Worm (Caenorhabditis elegans) whole organism, mixed stage, embryonic: ENCODE results near the gene T21C9.6.

Source experiments
- ceh-39 ChIP-seq: fragments of 150-350 bp; optimal IDR thresholded peaks from 2 replicates; lab custom pipeline; 2014; ENCODE audit warnings: missing biosample characterization, missing genetic modification characterization
- ceh-83 ChIP-seq: fragments of 200-800 bp; sonication (Bioruptor generic); optimal IDR thresholded peaks from 2 replicates; lab custom pipeline; 2018; ENCODE audit warnings: mild to moderate bottlenecking, missing genetic modification characterization, missing compliant biosample characterization
- drap-1 ChIP-seq: fragments of 200-800 bp; sonication (Bioruptor generic); optimal IDR thresholded peaks from 3 replicates; lab custom pipeline; 2018; ENCODE audit warnings: mild to moderate bottlenecking, missing genetic modification characterization, missing compliant biosample characterization
- elt-1 ChIP-seq: sonication (generic microtip); optimal IDR thresholded peaks from 2 replicates; lab custom pipeline; 2017; ENCODE audit warnings: missing genetic modification characterization, mild to moderate bottlenecking, missing compliant biosample characterization, antibody characterized with exemption, moderate library complexity, borderline replicate concordance; ENCODE audit not compliant: insufficient read depth
- nhr-28 ChIP-seq: fragments of 150-350 bp; optimal IDR thresholded peaks from 2 replicates; lab custom pipeline; 2014; ENCODE audit warnings: missing biosample characterization, missing genetic modification characterization
- nhr-76 ChIP-seq: sonication (generic microtip); optimal IDR thresholded peaks from 2 replicates; lab custom pipeline; 2017; ENCODE audit warnings: missing biosample characterization, missing genetic modification characterization
- pha-4 ChIP-seq: fragments of 150-350 bp; optimal IDR thresholded peaks from 2 replicates; lab custom pipeline; 2018; ENCODE audit warnings: missing biosample characterization, missing genetic modification reagents, missing genetic modification characterization
- snpc-4 ChIP-seq: fragments of 150-350 bp; optimal IDR thresholded peaks from 2 replicates; lab custom pipeline; 2014; ENCODE audit warnings: missing biosample characterization, missing genetic modification characterization
- sptf-1 ChIP-seq: sonication (generic microtip); optimal IDR thresholded peaks from 2 replicates; lab custom pipeline; 2017; ENCODE audit warnings: mild to moderate bottlenecking, missing genetic modification characterization, moderate library complexity, missing compliant biosample characterization
- unc-39 ChIP-seq: fragments of 150-350 bp; optimal IDR thresholded peaks from 2 replicates; lab custom pipeline; 2014; ENCODE audit warnings: missing biosample characterization, missing genetic modification characterization
- unc-62 ChIP-seq: fragments of 150-350 bp; optimal IDR thresholded peaks from 2 replicates; lab custom pipeline; 2014; ENCODE audit warnings: missing biosample characterization, missing genetic modification reagents, missing genetic modification characterization
- zip-8 ChIP-seq: fragments of 150-350 bp; optimal IDR thresholded peaks from 2 replicates; lab custom pipeline; 2014; ENCODE audit warnings: missing biosample characterization, missing genetic modification characterization
- ztf-11 ChIP-seq: fragments of 150-350 bp; optimal IDR thresholded peaks from 2 replicates; lab custom pipeline; 2014; ENCODE audit warnings: missing biosample characterization, missing genetic modification characterization

ce11 chrV:10578938-10579337 is 2.7 kb upstream of the T21C9.6 start, which contains the start of the genes erh-1 and lpd-9:
- no peak for TF ChIP-seq drap-1 (GFP tag; lab: Kevin White, UChicago)
- no peak for TF ChIP-seq nhr-28 (tag; lab: Kevin White, UChicago)
- no peak for TF ChIP-seq elt-1
- no peak for TF ChIP-seq nhr-76 (tag; lab: Kevin White, UChicago)
- TF ChIP-seq unc-39 = no peak
- TF ChIP-seq ztf-11 (tag; lab: Kevin White, UChicago) = no peak
- TF ChIP-seq zip-8 = no peak
- no peak for TF ChIP-seq ceh-39 (tag; lab: Kevin White, UChicago)
- no peak for TF ChIP-seq snpc-4 (tag; lab: Kevin White, UChicago)
- TF ChIP-seq unc-62 (GFP tag; lab: Kevin White, UChicago) = no peak
- no peak for TF ChIP-seq ceh-83 (GFP tag; lab: Kevin White, UChicago)
- no peak for TF ChIP-seq sptf-1 (tag; lab: Kevin White, UChicago)
- peak; percentile 79 for TF ChIP-seq pha-4 (tag; lab: Kevin White, UChicago)
